Worm (Caenorhabditis elegans): Measurements from ENCODE around the gene Y37D8A.6.

The Y37D8A.6 gene

DNA sequence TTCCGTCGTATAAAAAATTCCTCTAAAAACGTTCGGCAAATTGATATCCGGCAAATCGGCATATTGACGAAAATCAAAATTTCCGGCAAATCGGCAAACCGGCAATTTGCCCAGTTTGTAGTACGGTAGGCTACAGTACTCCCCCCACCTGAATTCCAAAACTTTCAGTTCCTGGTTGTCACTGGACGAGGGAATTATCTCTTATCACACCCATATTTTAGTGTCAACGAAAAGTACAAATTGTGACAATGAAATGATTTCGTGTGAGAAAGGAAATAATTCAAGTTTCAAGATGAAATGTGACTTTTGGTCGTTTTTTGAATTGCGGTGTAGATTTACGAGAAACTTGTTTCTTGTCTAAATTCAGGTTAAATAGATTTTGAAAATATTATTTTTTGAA, 37.0 kb downstream of the Y37D8A.6 start (continued):
- TF ChIP-seq ceh-90 (tag; optimal IDR thresholded peaks at IDR 0.05) = no peak

DNA sequence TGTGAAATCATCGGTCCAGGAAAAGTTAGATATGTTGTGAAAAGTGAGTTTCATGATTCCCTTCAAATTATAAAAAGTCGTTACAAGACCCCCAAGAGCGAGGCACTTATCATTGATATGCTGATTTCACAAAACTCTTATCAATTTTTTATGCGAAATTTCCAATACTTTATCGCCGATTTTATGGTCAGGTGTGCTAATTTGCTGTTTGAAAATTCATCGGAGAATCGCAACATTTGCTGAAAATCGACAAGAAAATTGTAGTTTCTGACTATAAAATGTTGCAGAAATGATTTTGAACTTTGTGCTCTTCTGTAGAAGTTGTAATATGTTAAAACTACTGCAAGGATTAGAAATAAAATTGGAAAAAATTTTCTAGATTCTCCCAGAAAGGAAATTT, 38.4 kb downstream of the Y37D8A.6 start:
- peak; percentile 43 for TF ChIP-seq elt-2 (tag; optimal IDR thresholded peaks at IDR 0.05)
- TF ChIP-seq rnt-1 (tag; optimal IDR thresholded peaks at IDR 0.05) = no peak

DNA sequence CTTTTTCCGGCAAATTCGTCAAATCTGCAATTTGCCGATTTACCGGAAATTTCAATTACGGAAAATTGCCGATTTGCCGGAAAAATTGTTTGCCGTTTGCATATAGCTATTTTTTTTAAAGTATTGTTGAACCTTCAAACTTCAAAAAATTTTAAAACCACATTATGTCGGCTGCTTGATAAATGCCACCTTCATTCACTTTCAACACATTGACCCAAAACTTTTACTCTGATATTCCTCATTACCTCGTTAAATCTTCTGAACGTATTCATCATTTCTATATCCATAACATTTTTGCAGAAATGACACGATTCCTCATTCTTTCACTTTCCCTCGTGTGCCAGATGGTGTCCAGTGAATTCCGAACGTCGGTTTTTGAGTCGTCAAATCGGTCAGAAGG, 41.0 kb downstream of the Y37D8A.6 start, which contains the start of gene Y37D8A.3:
TSS of gene Y37D8A.3 (plus strand) at position 301 of the 400 bp plus-strand sequence.
- no peak for TF ChIP-seq ets-5 (GFP tag; IDR thresholded peaks at IDR 0.05)
- TF ChIP-seq snpc-4 (tag; optimal IDR thresholded peaks at IDR 0.05) = no peak
- no peak for TF ChIP-seq unc-98 (GFP tag; IDR thresholded peaks at IDR 0.05)
- TF ChIP-seq nhr-90 (tag; optimal IDR thresholded peaks at IDR 0.05; ENCODE audit: poor library complexity) = no peak
- TF ChIP-seq mep-1 (tag; optimal IDR thresholded peaks at IDR 0.05) = no peak
- TF ChIP-seq nhr-11 (tag; optimal IDR thresholded peaks at IDR 0.05) = no peak
- no peak for TF ChIP-seq swsn-7 (tag; optimal IDR thresholded peaks at IDR 0.05)
- no peak for TF ChIP-seq isw-1 (GFP tag; IDR thresholded peaks at IDR 0.05)

DNA sequence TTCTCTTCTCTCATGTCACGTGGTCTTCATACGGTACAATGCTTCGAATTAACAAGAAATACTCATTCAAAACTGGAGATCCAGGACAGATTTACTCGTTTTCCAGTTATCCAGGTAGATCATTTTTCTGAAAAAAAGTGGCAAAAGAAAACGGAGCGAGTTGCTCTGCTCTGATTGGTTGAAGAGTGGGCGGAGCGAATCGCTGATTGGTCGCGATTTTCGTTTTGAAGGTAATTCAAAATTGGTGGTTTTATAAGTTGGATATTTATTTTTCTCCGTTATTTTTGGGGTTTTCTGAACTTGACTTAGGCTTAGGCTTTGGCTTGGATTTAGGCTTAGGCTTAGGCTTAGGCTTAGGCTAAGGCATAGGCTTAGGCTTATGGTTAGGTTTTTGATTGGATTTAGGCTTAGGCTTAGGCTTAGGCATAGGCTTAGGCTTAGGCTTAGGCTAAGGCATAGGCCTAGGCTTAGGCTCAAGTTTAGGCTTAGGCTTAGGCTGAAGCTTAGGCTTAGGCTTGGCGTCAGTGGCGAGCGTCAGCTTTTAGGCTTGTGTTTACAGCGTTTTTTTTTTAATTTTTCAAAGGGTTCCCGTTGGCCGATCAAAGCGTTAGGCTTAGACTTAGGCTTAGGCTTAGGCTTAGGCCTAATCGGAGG, 47.4 kb downstream of the Y37D8A.6 start:
- TF ChIP-seq lin-35 (GFP tag; optimal IDR thresholded peaks at IDR 0.05) (no peak), efl-1 (optimal IDR thresholded peaks at IDR 0.05) (no peak), efl-1 (GFP tag; optimal IDR thresholded peaks at IDR 0.05 in 1 of 2) (peak in 1 of 2 experiments; percentile 47)

DNA sequence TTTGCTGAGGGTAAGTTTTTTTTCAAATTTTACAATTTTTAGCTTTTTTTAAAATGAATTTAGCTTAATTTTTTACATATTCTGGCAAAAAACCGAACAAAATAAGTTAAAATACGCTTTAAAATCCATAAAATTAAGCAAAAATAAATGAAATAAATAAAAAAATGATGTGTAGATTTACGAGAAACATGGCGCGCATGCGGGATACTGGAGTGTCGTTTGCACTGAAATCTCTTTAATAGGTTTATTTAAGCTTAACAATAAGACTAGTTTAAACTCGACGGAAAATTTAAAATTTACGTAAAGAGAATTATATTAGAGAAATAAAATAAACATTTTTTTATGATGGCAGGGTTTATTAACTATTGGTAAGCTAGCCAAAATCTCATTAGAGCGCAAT, 48.8 kb downstream of the Y37D8A.6 start:
- TF ChIP-seq snpc-4 (tag; optimal IDR thresholded peaks at IDR 0.05) (no peak), blmp-1 (tag; optimal IDR thresholded peaks at IDR 0.05) (peak; percentile 10), vab-15 (tag; optimal IDR thresholded peaks at IDR 0.05) (no peak), skn-1 (tag; optimal IDR thresholded peaks at IDR 0.05) (no peak), pax-3 (tag; optimal IDR thresholded peaks at IDR 0.05) (no peak), efl-1 (optimal IDR thresholded peaks at IDR 0.05) (peak; percentile 19 to 25), efl-1 (GFP tag; optimal IDR thresholded peaks at IDR 0.05 in 1 of 2) (peak in 1 of 2 experiments; percentile 18), fkh-4 (tag; optimal IDR thresholded peaks at IDR 0.05; ENCODE audit: borderline replicate concordance) (no peak), pqm-1 (tag; optimal IDR thresholded peaks at IDR 0.05) (no peak), aha-1 (tag; optimal IDR thresholded peaks at IDR 0.05) (no peak), efl-3 (GFP tag; optimal IDR thresholded peaks at IDR 0.05) (no peak), lir-3 (tag; optimal IDR thresholded peaks at IDR 0.05; ENCODE audit: poor library complexity) (no peak), dsc-1 (tag; optimal IDR thresholded peaks at IDR 0.05) (no peak), unc-86 (tag; optimal IDR thresholded peaks at IDR 0.05) (no peak), snu-23 (GFP tag; optimal IDR thresholded peaks at IDR 0.05) (no peak), C16A3.4 (tag; optimal IDR thresholded peaks at IDR 0.05) (peak; percentile 27), nhr-20 (tag; optimal IDR thresholded peaks at IDR 0.05) (no peak), elt-3 (tag; optimal IDR thresholded peaks at IDR 0.05) (no peak), sox-4 (tag; optimal IDR thresholded peaks at IDR 0.05) (no peak), lin-35 (GFP tag; optimal IDR thresholded peaks at IDR 0.05) (peak in 1 of 2 experiments; percentile 17), dpl-1 (GFP tag; optimal IDR thresholded peaks at IDR 0.05) (peak in 1 of 3 experiments; percentile 58), lin-39 (tag; optimal IDR thresholded peaks at IDR 0.05) (no peak), ceh-90 (tag; optimal IDR thresholded peaks at IDR 0.05) (no peak), isw-1 (GFP tag; IDR thresholded peaks at IDR 0.05) (no peak), sup-37 (GFP tag; optimal IDR thresholded peaks at IDR 0.05) (no peak), lsy-2 (tag; optimal IDR thresholded peaks at IDR 0.05) (peak in 1 of 2 experiments; percentile 56), irx-1 (tag; optimal IDR thresholded peaks at IDR 0.05) (no peak), nhr-11 (tag; optimal IDR thresholded peaks at IDR 0.05) (no peak), ceh-8 (GFP tag; optimal IDR thresholded peaks at IDR 0.05) (no peak), nhr-237 (tag; optimal IDR thresholded peaks at IDR 0.05) (no peak), aly-2 (tag; optimal IDR thresholded peaks at IDR 0.05) (no peak), egl-27 (tag; optimal IDR thresholded peaks at IDR 0.05) (no peak), nhr-76 (tag; optimal IDR thresholded peaks at IDR 0.05) (no peak), nhr-12 (tag; optimal IDR thresholded peaks at IDR 0.05) (no peak)

Measured in whole organism, L1 larva.